Fruit fly (Drosophila melanogaster): ENCODE data around the gene beta-Spec.

beta-Spec gene

dm6 chrX:17658207-17659118 is 1.3 kb downstream of the beta-Spec start (continued):
- no peak for TF ChIP-seq CG11456 (GFP tag; IDR thresholded peaks at IDR 0.05)
- no peak for TF ChIP-seq B-H1 (GFP tag; IDR thresholded peaks at IDR 0.05)
- no peak for TF ChIP-seq luna (GFP tag; optimal IDR thresholded peaks at IDR 0.05)
- TF ChIP-seq sisA (GFP tag; IDR thresholded peaks at IDR 0.05), result no peak
- no peak for TF ChIP-seq gcm (GFP tag; optimal IDR thresholded peaks at IDR 0.05)
- TF ChIP-seq klu (GFP tag; IDR thresholded peaks at IDR 0.05), result no peak
- no peak for TF ChIP-seq CG6791 (GFP tag; IDR thresholded peaks at IDR 0.05; ENCODE audit: partially characterized antibody)
- TF ChIP-seq Mrtf (GFP tag; IDR thresholded peaks at IDR 0.05), result no peak
- no peak for TF ChIP-seq ERR (GFP tag; optimal IDR thresholded peaks at IDR 0.05)
- no peak for TF ChIP-seq dysf (GFP tag; IDR thresholded peaks at IDR 0.05)
- TF ChIP-seq CG11247 (GFP tag; IDR thresholded peaks at IDR 0.05), result no peak
- no peak for TF ChIP-seq gsb-n (tag; optimal IDR thresholded peaks at IDR 0.05)
- no peak for TF ChIP-seq dmrt11E (tag; optimal IDR thresholded peaks at IDR 0.05)
- no peak for TF ChIP-seq chn (GFP tag; optimal IDR thresholded peaks at IDR 0.05)
- TF ChIP-seq D19A (tag; optimal IDR thresholded peaks at IDR 0.05), result no peak
- no peak for TF ChIP-seq pfk (GFP tag; optimal IDR thresholded peaks at IDR 0.05)
- no peak for TF ChIP-seq gfzf (GFP tag; optimal IDR thresholded peaks at IDR 0.05)
- no peak for TF ChIP-seq dm (GFP tag; optimal IDR thresholded peaks at IDR 0.05)
- no peak for TF ChIP-seq C15 (GFP tag; IDR thresholded peaks at IDR 0.05)
- no peak for TF ChIP-seq unc-4 (GFP tag; IDR thresholded peaks at IDR 0.05; ENCODE audit: partially characterized antibody)
- TF ChIP-seq Sin3A (optimal IDR thresholded peaks at IDR 0.05), result no peak
- TF ChIP-seq unpg (GFP tag; optimal IDR thresholded peaks at IDR 0.05), result no peak
- TF ChIP-seq wdn (GFP tag; IDR thresholded peaks at IDR 0.05), result 0 out of 2 replicates have a peak, but pooled peaks have one; percentile 10
- no peak for TF ChIP-seq Bgb (GFP tag; IDR thresholded peaks at IDR 0.05; ENCODE audit: partially characterized antibody)
- no peak for TF ChIP-seq CG31224 (GFP tag; IDR thresholded peaks at IDR 0.05)
- TF ChIP-seq CG4707 (GFP tag; optimal IDR thresholded peaks at IDR 0.05), result no peak
- no peak for TF ChIP-seq CG4328 (GFP tag; optimal IDR thresholded peaks at IDR 0.05)
- TF ChIP-seq inv (GFP tag; IDR thresholded peaks at IDR 0.05; ENCODE audit: partially characterized antibody), result no peak
- no peak for TF ChIP-seq MBD-R2 (GFP tag; IDR thresholded peaks at IDR 0.05)
- no peak for TF ChIP-seq CG16815 (GFP tag; optimal IDR thresholded peaks at IDR 0.05)
- TF ChIP-seq CG7928 (GFP tag; optimal IDR thresholded peaks at IDR 0.05), result no peak
- TF ChIP-seq zen2 (GFP tag; IDR thresholded peaks at IDR 0.05; ENCODE audit: partially characterized antibody), result no peak
- no peak for TF ChIP-seq sc (optimal IDR thresholded peaks at IDR 0.05)
- TF ChIP-seq sc (GFP tag; optimal IDR thresholded peaks at IDR 0.05), result no peak
- TF ChIP-seq al (GFP tag; IDR thresholded peaks at IDR 0.05), result no peak
- no peak for TF ChIP-seq Antp (GFP tag; optimal IDR thresholded peaks at IDR 0.05)
- no peak for TF ChIP-seq Vsx1 (GFP tag; optimal IDR thresholded peaks at IDR 0.05)
- TF ChIP-seq Jarid2 (GFP tag; optimal IDR thresholded peaks at IDR 0.05), result no peak
- no peak for TF ChIP-seq CG8290 (GFP tag; optimal IDR thresholded peaks at IDR 0.05)
- TF ChIP-seq CG8290 (tag; optimal IDR thresholded peaks at IDR 0.05), result peak in 1 of 2 experiments; percentile 49
- no peak for TF ChIP-seq CG18011 (GFP tag; optimal IDR thresholded peaks at IDR 0.05)
- no peak for TF ChIP-seq CG4730 (GFP tag; IDR thresholded peaks at IDR 0.05)
- TF ChIP-seq en (GFP tag; optimal IDR thresholded peaks at IDR 0.05), result no peak
- no peak for TF ChIP-seq Nf-YB (GFP tag; optimal IDR thresholded peaks at IDR 0.05)
- TF ChIP-seq exex (tag; optimal IDR thresholded peaks at IDR 0.05), result no peak
- TF ChIP-seq Drgx (GFP tag; IDR thresholded peaks at IDR 0.05), result 0 out of 2 replicates have a peak, but pooled peaks have one; percentile 19
- no peak for TF ChIP-seq zf30C (GFP tag; optimal IDR thresholded peaks at IDR 0.05)
- no peak for TF ChIP-seq CG7271 (tag; optimal IDR thresholded peaks at IDR 0.05)
- TF ChIP-seq CG15479 (GFP tag; optimal IDR thresholded peaks at IDR 0.05), result peak; percentile 35
- no peak for TF ChIP-seq CG7987 (GFP tag; optimal IDR thresholded peaks at IDR 0.05)
